Worm (Caenorhabditis elegans): ENCODE data around the gene acs-6.
"Not testable (repeated sequence)": the region's sequence is repeated elsewhere in the genome, so short reads cannot be mapped to it uniquely, and the experiment has no call there.

The acs-6 gene

DNA sequence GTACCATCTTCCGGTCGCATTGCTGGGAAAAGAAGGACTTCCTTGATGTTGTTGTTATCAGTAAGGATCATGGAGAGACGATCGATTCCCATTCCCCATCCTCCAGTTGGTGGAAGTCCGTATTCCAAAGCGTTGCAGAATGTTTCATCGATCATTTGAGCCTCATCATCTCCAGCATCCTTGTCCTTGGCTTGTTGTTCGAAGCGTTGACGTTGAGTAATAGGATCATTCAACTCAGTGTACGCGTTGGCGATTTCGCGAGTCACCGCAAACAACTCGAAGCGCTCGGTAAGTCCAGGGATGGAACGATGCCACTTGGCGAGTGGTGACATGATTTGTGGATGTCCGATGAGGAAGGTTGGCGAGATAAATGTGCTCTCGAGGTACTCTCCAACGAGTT lies 8.6 kb downstream of the acs-6 start:
- TF ChIP-seq zag-1 (tag; optimal IDR thresholded peaks at IDR 0.05) (no peak), skn-1 (tag; optimal IDR thresholded peaks at IDR 0.05) (no peak), fos-1 (tag; optimal IDR thresholded peaks at IDR 0.05) (no peak), lin-39 (tag; optimal IDR thresholded peaks at IDR 0.05) (no peak), nhr-28 (tag; optimal IDR thresholded peaks at IDR 0.05) (no peak), nhr-67 (tag; optimal IDR thresholded peaks at IDR 0.05) (no peak)

DNA sequence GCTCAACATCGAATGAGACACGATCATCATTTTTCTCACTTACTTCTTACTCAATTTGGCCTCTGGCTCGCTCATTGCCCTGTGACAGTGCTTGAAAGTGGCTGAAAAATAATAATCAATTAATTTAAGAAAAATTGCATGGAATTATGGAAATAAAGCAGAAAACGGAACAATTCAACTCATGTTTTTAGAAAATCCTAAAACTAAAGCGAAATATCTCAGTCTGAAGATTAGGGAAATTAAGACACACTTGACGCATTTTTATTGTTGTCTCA lies 10.4 kb downstream of the acs-6 start, which contains the start of gene kars-1:
Gene kars-1, minus strand, starts transcription at position 101 of the 275 bp plus-strand sequence.
- TF ChIP-seq ZK546.5 (tag; optimal IDR thresholded peaks at IDR 0.05): no peak
- no peak for TF ChIP-seq daf-12 (tag; optimal IDR thresholded peaks at IDR 0.05)
- no peak for TF ChIP-seq nhr-12 (tag; optimal IDR thresholded peaks at IDR 0.05)
- no peak for TF ChIP-seq eor-1 (tag; optimal IDR thresholded peaks at IDR 0.05)
- TF ChIP-seq nhr-23 (tag; optimal IDR thresholded peaks at IDR 0.05): no peak
- TF ChIP-seq lsy-12 (tag; optimal IDR thresholded peaks at IDR 0.05): no peak
- TF ChIP-seq hmg-11 (tag; optimal IDR thresholded peaks at IDR 0.05): no peak
- TF ChIP-seq ceh-28 (tag; optimal IDR thresholded peaks at IDR 0.05): no peak

DNA sequence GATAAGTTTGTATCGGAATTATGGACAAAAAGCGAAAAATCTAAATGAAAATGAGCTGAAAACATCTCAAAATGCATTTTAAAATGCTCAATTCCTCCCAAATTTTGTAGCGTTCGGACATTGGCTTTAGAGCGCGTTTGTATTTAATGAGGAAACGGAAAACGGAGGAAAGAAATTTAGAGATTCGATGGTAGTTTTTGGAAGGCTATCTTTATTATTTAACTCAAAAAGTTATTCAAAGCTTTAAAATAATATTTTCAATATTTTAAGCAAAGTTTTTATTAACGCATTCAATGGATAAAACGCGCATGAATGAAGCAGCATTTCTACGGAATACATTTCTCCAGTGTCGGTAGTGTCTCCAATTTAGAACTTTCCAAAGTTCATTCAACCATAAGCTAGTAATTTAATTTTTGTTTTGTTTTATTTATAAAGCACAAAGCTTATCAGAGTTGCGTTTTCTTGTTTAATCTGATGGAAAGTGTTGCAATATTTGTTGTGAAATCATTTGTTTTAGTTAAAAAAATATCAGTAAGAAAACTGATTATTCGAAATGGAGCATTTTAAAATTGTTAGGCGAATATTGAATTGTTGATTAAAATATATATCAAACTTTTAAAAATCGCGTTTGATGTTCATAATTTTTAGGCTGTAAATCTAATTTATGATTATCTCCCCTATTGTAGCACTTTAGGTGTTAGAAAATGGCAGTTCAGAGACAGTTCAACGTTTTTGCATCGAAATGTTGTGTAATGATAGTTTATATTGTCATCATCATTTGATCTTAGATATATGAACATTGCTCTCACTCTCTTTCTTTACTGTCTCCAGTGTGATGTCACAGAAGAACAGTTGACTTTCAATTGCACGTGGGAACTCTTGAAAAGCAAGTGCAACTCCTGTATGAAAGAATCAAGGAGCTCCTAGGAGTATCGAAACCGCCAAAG lies 11.0 kb downstream of the acs-6 start:
- TF ChIP-seq nhr-25 (tag; optimal IDR thresholded peaks at IDR 0.05): peak; percentile 39
- peak; percentile 62 for TF ChIP-seq nfya-1 (tag; optimal IDR thresholded peaks at IDR 0.05; ENCODE audit: insufficient read depth)
- peak; percentile 1 for TF ChIP-seq jun-1 (tag; optimal IDR thresholded peaks at IDR 0.05)
- peak; percentile 41 for TF ChIP-seq pqm-1 (tag; optimal IDR thresholded peaks at IDR 0.05)
- no peak for TF ChIP-seq ceh-82 (tag; optimal IDR thresholded peaks at IDR 0.05)
- TF ChIP-seq elt-3 (tag; optimal IDR thresholded peaks at IDR 0.05): no peak
- peak; percentile 61 for TF ChIP-seq elt-2 (tag; optimal IDR thresholded peaks at IDR 0.05)
- TF ChIP-seq skn-1 (tag; optimal IDR thresholded peaks at IDR 0.05): peak; percentile 58
- peak; percentile 76 for TF ChIP-seq egl-5 (tag; optimal IDR thresholded peaks at IDR 0.05)
- peak; percentile 59 for TF ChIP-seq nhr-23 (tag; optimal IDR thresholded peaks at IDR 0.05)
- TF ChIP-seq ZK546.5 (tag; optimal IDR thresholded peaks at IDR 0.05): no peak
- TF ChIP-seq nhr-11 (tag; optimal IDR thresholded peaks at IDR 0.05): peak; percentile 86
- TF ChIP-seq eor-1 (tag; optimal IDR thresholded peaks at IDR 0.05): no peak
- peak; percentile 86 for TF ChIP-seq lin-15B (tag; optimal IDR thresholded peaks at IDR 0.05)
- TF ChIP-seq nhr-77 (tag; optimal IDR thresholded peaks at IDR 0.05): no peak

DNA sequence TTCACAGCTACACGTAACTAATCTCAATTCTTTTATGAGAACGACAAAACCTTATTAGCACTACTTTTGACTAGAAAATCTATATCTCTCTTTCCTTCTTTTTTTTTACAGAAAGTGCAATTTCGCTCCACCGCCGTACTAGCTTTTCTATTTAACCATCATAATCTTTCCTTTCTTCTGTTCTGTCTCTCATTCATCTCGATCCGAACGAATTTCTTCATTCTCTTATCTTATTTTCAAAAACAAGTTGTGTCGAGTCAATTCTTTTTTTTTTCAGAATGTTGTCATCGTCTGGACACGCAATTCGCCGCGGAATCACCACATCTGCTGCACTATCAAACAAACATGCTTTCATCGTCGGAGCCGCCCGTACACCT lies 11.7 kb downstream of the acs-6 start, which contains the start of gene kat-1:
Gene kat-1, plus strand, starts transcription at position 278 of the 377 bp plus-strand sequence.
- TF ChIP-seq nhr-12 (tag; optimal IDR thresholded peaks at IDR 0.05): no peak
- no peak for TF ChIP-seq nhr-43 (tag; optimal IDR thresholded peaks at IDR 0.05; ENCODE audit: poor library complexity, severe bottlenecking)
- no peak for TF ChIP-seq pqm-1 (tag; optimal IDR thresholded peaks at IDR 0.05)
- TF ChIP-seq nhr-23 (tag; optimal IDR thresholded peaks at IDR 0.05): no peak
- TF ChIP-seq skn-1 (tag; optimal IDR thresholded peaks at IDR 0.05): no peak
- no peak for TF ChIP-seq elt-1 (tag; optimal IDR thresholded peaks at IDR 0.05)
- TF ChIP-seq ceh-28 (tag; optimal IDR thresholded peaks at IDR 0.05): no peak

DNA sequence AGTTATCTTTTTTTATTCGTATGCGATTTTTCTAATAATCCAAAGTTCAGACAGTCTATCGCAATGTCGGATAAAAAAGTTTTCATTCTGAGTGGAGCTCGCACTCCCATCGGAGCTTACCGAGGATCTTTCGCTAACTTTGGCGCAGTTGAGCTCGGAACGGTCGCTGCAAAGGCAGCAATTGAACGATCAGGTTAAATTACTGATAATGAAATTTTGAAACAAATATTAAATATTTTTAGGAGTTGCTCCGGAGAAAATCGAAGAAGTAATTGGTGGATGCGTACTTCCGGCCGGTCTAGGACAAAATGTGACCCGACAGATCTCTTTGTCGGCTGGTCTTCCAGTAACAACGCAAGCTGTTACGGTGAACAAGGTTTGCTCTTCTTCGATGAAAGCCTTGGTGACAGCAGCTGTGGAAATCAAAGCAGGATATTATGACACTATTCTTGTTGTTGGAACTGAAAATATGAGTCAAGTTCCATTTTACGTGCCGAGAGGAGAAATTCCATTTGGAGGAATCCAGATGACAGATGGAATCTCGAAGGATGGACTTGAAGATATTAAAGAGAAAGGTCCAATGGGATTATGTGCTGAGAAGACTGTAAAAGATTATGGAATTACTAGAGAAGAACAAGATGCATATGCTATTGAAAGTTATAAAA lies 13.9 kb downstream of the acs-6 start, which contains the start of gene T02G5.7:
Gene T02G5.7, plus strand, starts transcription at position 51 of the 665 bp plus-strand sequence.
- TF ChIP-seq zag-1 (tag; optimal IDR thresholded peaks at IDR 0.05) (no peak), elt-1 (tag; optimal IDR thresholded peaks at IDR 0.05) (no peak), ama-1 (optimal IDR thresholded peaks at IDR 0.05) (peak; percentile 17)

DNA sequence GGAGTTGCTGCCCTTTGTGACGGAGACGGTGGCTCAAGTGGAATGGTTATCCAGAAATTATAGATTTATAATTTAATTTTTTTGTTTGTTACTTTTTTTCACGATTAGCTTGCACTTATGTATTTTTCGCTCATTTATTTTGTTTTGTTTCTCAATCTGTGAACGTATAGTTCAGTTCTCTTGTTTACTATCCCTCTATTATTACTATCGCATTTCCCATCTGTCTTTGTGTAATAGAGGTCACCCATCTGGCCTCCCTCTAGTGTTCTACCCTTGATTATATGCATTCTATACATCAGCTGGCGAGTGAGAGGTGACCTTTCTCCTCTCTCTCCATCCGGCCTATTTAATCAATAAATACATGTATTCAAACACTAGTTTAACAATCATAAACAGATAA lies 22.2 kb downstream of the acs-6 start, which contains the start of the genes T02G5.14 and T02G5.15:
Gene T02G5.14, plus strand, starts transcription at position 301 of the 400 bp plus-strand sequence.
Gene T02G5.15, plus strand, starts transcription at position 301 of the 400 bp plus-strand sequence.
- TF ChIP-seq mml-1 (tag; optimal IDR thresholded peaks at IDR 0.05); nfya-1 (tag; optimal IDR thresholded peaks at IDR 0.05; ENCODE audit: insufficient read depth); daf-12 (tag; optimal IDR thresholded peaks at IDR 0.05): not testable (repeated sequence)
